Worm (Caenorhabditis elegans) whole organism, L1 larva: ENCODE data around the gene pbs-1.
A peak's percentile ranks its signal among the peaks of the same experiment; 100 is the strongest.

ENCODE experiments used
- ceh-82 ChIP-seq, 3 experiments: fragments of 150-350 bp in 1 of 3; sonication (generic microtip) in 2 of 3; optimal IDR thresholded peaks; 2 replicates each; lab custom pipeline; 2014 to 2017; ENCODE audit warnings: missing biosample characterization in 3 of 3, missing genetic modification characterization in 3 of 3
- elt-3 ChIP-seq, 6 experiments: fragments of 150-350 bp in 1 of 6; sonication (generic microtip); optimal IDR thresholded peaks; 2 replicates each; lab custom pipeline; 2017 to 2018; ENCODE audit warnings: missing biosample characterization in 6 of 6, missing genetic modification characterization in 6 of 6, inconsistent platforms in 1 of 6
- nhr-237 ChIP-seq: fragments of 150-350 bp; optimal IDR thresholded peaks from 2 replicates; lab custom pipeline; 2014; ENCODE audit warnings: missing biosample characterization, missing genetic modification characterization

ce11 chrIV:1722953-1723352, 13.4 kb upstream of the pbs-1 start:
- TF ChIP-seq elt-3 (tag; optimal IDR thresholded peaks at IDR 0.05; lab: Kevin White, UChicago), result peak in 1 of 6 experiments; percentile 18
- no peak for TF ChIP-seq ceh-82 (tag; optimal IDR thresholded peaks at IDR 0.05; lab: Kevin White, UChicago)
- no peak for TF ChIP-seq nhr-237 (tag; lab: Kevin White, UChicago)
